Worm (Caenorhabditis elegans) whole organism, late embryonic: ENCODE measurements around the gene fbxa-156.

ENCODE experiments used
- C08G9.2 ChIP-seq: sonication (generic microtip); optimal IDR thresholded peaks from 2 replicates; lab custom pipeline; 2016; ENCODE audit warnings: mild to moderate bottlenecking, missing genetic modification characterization, moderate library complexity, missing compliant biosample characterization
- K09A11.1 ChIP-seq: sonication (generic microtip); optimal IDR thresholded peaks from 2 replicates; lab custom pipeline; 2017; ENCODE audit warnings: antibody characterized with exemption, mild to moderate bottlenecking, missing genetic modification characterization, missing compliant biosample characterization; ENCODE audit not compliant: insufficient read depth
- ceh-14 ChIP-seq: sonication (generic microtip); optimal IDR thresholded peaks from 2 replicates; lab custom pipeline; 2016; ENCODE audit warnings: missing genotype, missing genetic modification characterization, missing compliant biosample characterization
- ceh-2 ChIP-seq: sonication (generic microtip); optimal IDR thresholded peaks from 2 replicates; lab custom pipeline; 2016; ENCODE audit warnings: missing genotype, missing genetic modification characterization, missing compliant biosample characterization
- ceh-30 ChIP-seq: fragments of 150-350 bp; optimal IDR thresholded peaks from 2 replicates; lab custom pipeline; 2014; ENCODE audit warnings: missing biosample characterization, missing genetic modification characterization
- ceh-31 ChIP-seq: sonication (generic microtip); optimal IDR thresholded peaks from 2 replicates; lab custom pipeline; 2016; ENCODE audit warnings: missing genetic modification characterization, missing compliant biosample characterization
- ceh-45 ChIP-seq: fragments of 200-800 bp; sonication (Bioruptor generic); IDR thresholded peaks from 2 replicates; pipeline ENCODE4 v1.3.6; 2022; ENCODE audit warnings: missing genetic modification reagents, missing genetic modification characterization, missing compliant biosample characterization
- ceh-48 ChIP-seq: sonication (generic microtip); optimal IDR thresholded peaks from 2 replicates; lab custom pipeline; 2016; ENCODE audit warnings: missing genetic modification characterization, inconsistent platforms, missing compliant biosample characterization
- dve-1 ChIP-seq: sonication (generic microtip); optimal IDR thresholded peaks from 2 replicates; lab custom pipeline; 2017; ENCODE audit warnings: antibody characterized with exemption, mild to moderate bottlenecking, missing genetic modification characterization, missing compliant biosample characterization
- elt-4 ChIP-seq: sonication (generic microtip); optimal IDR thresholded peaks from 2 replicates; lab custom pipeline; 2016; ENCODE audit warnings: missing genetic modification characterization, missing compliant biosample characterization
- ets-4 ChIP-seq: sonication (generic microtip); optimal IDR thresholded peaks from 2 replicates; lab custom pipeline; 2016; ENCODE audit warnings: missing genetic modification characterization, missing compliant biosample characterization
- eyg-1 ChIP-seq: sonication (generic microtip); optimal IDR thresholded peaks from 2 replicates; lab custom pipeline; 2016; ENCODE audit warnings: missing genotype, missing genetic modification characterization, missing compliant biosample characterization
- fax-1 ChIP-seq: sonication (generic microtip); optimal IDR thresholded peaks from 2 replicates; lab custom pipeline; 2016; ENCODE audit warnings: missing genotype, missing genetic modification characterization, missing compliant biosample characterization
- gmeb-2 ChIP-seq: sonication (generic microtip); optimal IDR thresholded peaks from 2 replicates; lab custom pipeline; 2016; ENCODE audit warnings: missing genetic modification characterization, inconsistent platforms, missing compliant biosample characterization
- hlh-13 ChIP-seq: fragments of 200-800 bp; sonication (Bioruptor generic); optimal IDR thresholded peaks from 2 replicates; lab custom pipeline; 2018; ENCODE audit warnings: mild to moderate bottlenecking, missing genetic modification characterization, missing compliant biosample characterization
- hlh-30 ChIP-seq: sonication (generic microtip); optimal IDR thresholded peaks from 2 replicates; lab custom pipeline; 2017; ENCODE audit warnings: antibody characterized with exemption, missing genetic modification characterization, missing compliant biosample characterization; ENCODE audit not compliant: insufficient read depth
- hlh-6 ChIP-seq: sonication (generic microtip); optimal IDR thresholded peaks from 2 replicates; lab custom pipeline; 2016; ENCODE audit warnings: missing genotype, missing genetic modification characterization, missing compliant biosample characterization
- madf-2 ChIP-seq: sonication (generic microtip); optimal IDR thresholded peaks from 2 replicates; lab custom pipeline; 2017; ENCODE audit warnings: missing genetic modification characterization, missing compliant biosample characterization
- npax-4 ChIP-seq: sonication (generic microtip); optimal IDR thresholded peaks from 2 replicates; lab custom pipeline; 2016; ENCODE audit warnings: missing genetic modification characterization, missing compliant biosample characterization
- odd-2 ChIP-seq: sonication (generic microtip); optimal IDR thresholded peaks from 2 replicates; lab custom pipeline; 2017; ENCODE audit warnings: antibody characterized with exemption, mild to moderate bottlenecking, missing genetic modification characterization, missing compliant biosample characterization
- pat-9 ChIP-seq: fragments of 200-800 bp; sonication (Bioruptor generic); optimal IDR thresholded peaks from 2 replicates; lab custom pipeline; 2018; ENCODE audit warnings: mild to moderate bottlenecking, missing genetic modification characterization, moderate library complexity, missing compliant biosample characterization
- pros-1 ChIP-seq: fragments of 150-350 bp; optimal IDR thresholded peaks from 2 replicates; lab custom pipeline; 2014; ENCODE audit warnings: missing biosample characterization, missing genetic modification reagents, missing genetic modification characterization
- sox-4 ChIP-seq: sonication (generic microtip); optimal IDR thresholded peaks from 2 replicates; lab custom pipeline; 2017; ENCODE audit warnings: mild to moderate bottlenecking, missing genetic modification characterization, inconsistent platforms, missing compliant biosample characterization
- tbx-2 ChIP-seq: sonication (generic microtip); optimal IDR thresholded peaks from 2 replicates; lab custom pipeline; 2016; ENCODE audit warnings: missing genetic modification characterization, missing compliant biosample characterization
- unc-3 ChIP-seq, 2 experiments: fragments of 200-800 bp in 1 of 2; sonication (Bioruptor generic) in 1 of 2; sonication (generic microtip) in 1 of 2; conservative IDR thresholded peaks in 1 of 2; optimal IDR thresholded peaks in 1 of 2; 2 replicates each; pipeline versions ENCODE4 v1.3.6 to Lab custom; 2016 to 2022; ENCODE audit warnings: missing compliant biosample characterization in 2 of 2, missing genetic modification characterization in 2 of 2, missing genetic modification reagents in 1 of 2
- unc-42 ChIP-seq: sonication (generic microtip); optimal IDR thresholded peaks from 2 replicates; lab custom pipeline; 2016; ENCODE audit warnings: missing genotype, missing genetic modification characterization, missing compliant biosample characterization
- zip-5 ChIP-seq: sonication (generic microtip); optimal IDR thresholded peaks from 2 replicates; lab custom pipeline; 2016; ENCODE audit warnings: missing genetic modification characterization, missing compliant biosample characterization
- ztf-16 ChIP-seq: sonication (generic microtip); optimal IDR thresholded peaks from 2 replicates; lab custom pipeline; 2017; ENCODE audit warnings: missing genetic modification characterization, missing compliant biosample characterization

The fbxa-156 gene

ce11 chrV:17857901-17858300, 38.7 kb downstream of the fbxa-156 start (continued):
- TF ChIP-seq ztf-16 (tag; lab: Kevin White, UChicago) (no peak), ets-4 (tag; lab: Kevin White, UChicago) (peak; percentile 46)

- no peak for TF ChIP-seq dve-1
- no peak for TF ChIP-seq ceh-45 (GFP tag; lab: Robert Waterston, UW)
- TF ChIP-seq hlh-13 (GFP tag; lab: Kevin White, UChicago), result no peak
- no peak for TF ChIP-seq C08G9.2
- TF ChIP-seq hlh-6 (tag; lab: Kevin White, UChicago), result no peak
- TF ChIP-seq unc-42 (tag; lab: Kevin White, UChicago), result no peak
- TF ChIP-seq npax-4 (tag; lab: Kevin White, UChicago), result no peak
- TF ChIP-seq gmeb-2 (tag; lab: Kevin White, UChicago), result no peak
- TF ChIP-seq tbx-2 (tag; lab: Kevin White, UChicago), result no peak
- no peak for TF ChIP-seq ceh-30 (tag; lab: Kevin White, UChicago)
Measured at ce11 chrV:17855889-17856288, 40.7 kb downstream of the fbxa-156 start, which contains the start of gene tcc-1. TSS of gene tcc-1 (minus strand) at chrV:17855989.

- TF ChIP-seq ceh-2 (tag; lab: Kevin White, UChicago) (no peak), ztf-16 (tag; lab: Kevin White, UChicago) (no peak), ceh-31 (tag; lab: Kevin White, UChicago) (no peak), elt-4 (tag; lab: Kevin White, UChicago) (no peak), zip-5 (tag; lab: Kevin White, UChicago) (no peak), pat-9 (tag; lab: Kevin White, UChicago) (no peak), fax-1 (tag; lab: Kevin White, UChicago) (no peak), odd-2 (tag; lab: Kevin White, UChicago) (no peak), hlh-30 (tag; lab: Kevin White, UChicago) (no peak), eyg-1 (tag; lab: Kevin White, UChicago) (no peak), hlh-13 (GFP tag; lab: Kevin White, UChicago) (no peak), ceh-48 (tag; lab: Kevin White, UChicago) (no peak), unc-3 (GFP tag; conservative IDR thresholded peaks at IDR 0.05; lab: Robert Waterston, UW) (no peak), unc-3 (tag; optimal IDR thresholded peaks at IDR 0.05; lab: Kevin White, UChicago) (no peak), ceh-14 (tag; lab: Kevin White, UChicago) (no peak), K09A11.1 (tag; lab: Kevin White, UChicago) (no peak), madf-2 (tag; lab: Kevin White, UChicago) (no peak), sox-4 (tag; lab: Kevin White, UChicago) (no peak), C08G9.2 (no peak), pros-1 (tag; lab: Kevin White, UChicago) (no peak)
Measured at ce11 chrV:17845370-17845967, 51.1 kb downstream of the fbxa-156 start.
